Worm (Caenorhabditis elegans) whole organism, L3 larva: ENCODE measurements around the gene Y47D7A.7.

Source experiments
- egl-27 ChIP-seq: sonication (generic microtip); optimal IDR thresholded peaks from 4 replicates; lab custom pipeline; 2017; ENCODE audit warnings: missing biosample characterization, missing genetic modification reagents, missing genetic modification characterization
- lsy-12 ChIP-seq: sonication (generic microtip); optimal IDR thresholded peaks from 2 replicates; lab custom pipeline; 2016; ENCODE audit warnings: mild to moderate bottlenecking, missing genetic modification characterization, missing compliant biosample characterization
- nhr-11 ChIP-seq: fragments of 150-350 bp; optimal IDR thresholded peaks from 2 replicates; lab custom pipeline; 2014; ENCODE audit warnings: missing biosample characterization, missing genetic modification characterization
- nhr-77 ChIP-seq: fragments of 150-350 bp; optimal IDR thresholded peaks from 2 replicates; lab custom pipeline; 2014; ENCODE audit warnings: missing biosample characterization, missing genetic modification characterization
- pha-4 ChIP-seq: fragments of 150-350 bp; optimal IDR thresholded peaks from 2 replicates; lab custom pipeline; 2014; ENCODE audit warnings: missing biosample characterization, missing genetic modification reagents, missing genetic modification characterization
- tbx-2 ChIP-seq: sonication (generic microtip); optimal IDR thresholded peaks from 2 replicates; lab custom pipeline; 2016; ENCODE audit warnings: mild to moderate bottlenecking, missing genetic modification characterization, missing compliant biosample characterization

DNA sequence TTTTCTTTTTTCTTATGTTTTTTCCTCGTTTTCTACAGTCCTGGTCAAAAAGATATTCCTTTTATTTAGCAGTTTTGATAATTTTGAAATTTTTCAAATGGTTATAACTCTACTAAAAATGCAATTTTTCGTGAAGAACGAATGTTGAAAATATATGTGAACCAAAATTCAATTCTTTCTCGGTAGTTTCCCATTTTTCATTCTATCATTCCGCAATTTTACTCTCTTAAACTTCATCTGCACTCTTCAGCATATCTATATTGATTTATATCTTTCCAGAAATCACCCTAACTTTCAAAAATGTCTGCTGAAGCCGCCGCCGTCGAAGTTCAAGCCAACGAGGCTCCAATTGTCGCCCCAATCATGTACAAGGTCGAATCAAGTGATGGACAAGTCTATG, 2.5 kb upstream of the Y47D7A.7 start, which contains the start of gene skr-7:
- no peak for TF ChIP-seq pha-4 (tag; lab: Kevin White, UChicago)
- no peak for TF ChIP-seq egl-27 (tag; lab: Kevin White, UChicago)
- no peak for TF ChIP-seq tbx-2
- TF ChIP-seq lsy-12, result no peak
- TF ChIP-seq nhr-77, result no peak
- no peak for TF ChIP-seq nhr-11 (tag; lab: Kevin White, UChicago)
